Fruit fly (Drosophila melanogaster): ENCODE results near the gene CG6125.

The CG6125 gene

DNA sequence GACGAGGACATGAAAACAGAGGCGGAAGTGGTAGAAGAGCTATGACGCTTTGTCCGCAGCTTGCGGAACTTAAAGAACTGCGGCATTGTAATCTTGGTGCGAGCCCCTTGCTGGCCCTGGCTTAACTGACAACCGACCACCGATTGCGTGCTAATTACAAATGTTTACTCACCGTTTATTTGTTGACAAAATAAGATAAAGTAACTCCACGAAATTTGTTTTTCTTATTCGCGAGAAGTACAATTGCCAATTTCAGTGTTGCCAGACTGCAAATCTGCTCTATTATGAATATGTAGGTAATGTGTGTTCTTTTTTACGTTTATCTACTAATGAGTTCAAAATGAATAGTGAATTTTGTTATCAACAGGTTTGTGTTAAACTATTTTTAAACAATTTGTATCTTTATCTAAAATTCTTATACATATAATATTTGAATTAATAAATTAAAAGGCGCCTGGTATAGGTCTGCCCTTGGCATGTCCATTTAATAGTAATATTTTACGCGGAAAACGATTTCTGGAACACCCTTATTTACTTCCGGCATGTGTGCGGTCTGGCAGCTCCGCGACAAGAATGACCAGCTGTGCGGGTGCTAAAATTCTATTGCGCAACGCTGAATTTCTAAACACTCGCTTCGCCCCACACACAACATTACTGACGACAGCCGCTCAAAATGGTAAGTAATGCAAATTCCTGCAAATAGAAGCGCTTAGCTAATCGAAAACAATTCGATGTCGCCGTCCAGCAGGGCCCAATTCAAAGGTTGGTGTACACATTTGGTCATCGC lies 50.0 kb downstream of the CG6125 start, which contains the start of the genes Atg4b and Hibch (continued):
- peak; percentile 79 for TF ChIP-seq MESR4 (GFP tag; optimal IDR thresholded peaks at IDR 0.05)
- peak; percentile 82 for TF ChIP-seq CG9727 (GFP tag; optimal IDR thresholded peaks at IDR 0.05)
- TF ChIP-seq Dad (GFP tag; optimal IDR thresholded peaks at IDR 0.05), result no peak
- TF ChIP-seq dysf (GFP tag; IDR thresholded peaks at IDR 0.05), result peak; percentile 85
- peak; percentile 86 for TF ChIP-seq Xrp1 (GFP tag; IDR thresholded peaks at IDR 0.05)
- TF ChIP-seq CG10565 (GFP tag; optimal IDR thresholded peaks at IDR 0.05), result no peak
- TF ChIP-seq psq (GFP tag; optimal IDR thresholded peaks at IDR 0.05), result peak; percentile 20
- peak; percentile 68 for TF ChIP-seq CG6683 (GFP tag; optimal IDR thresholded peaks at IDR 0.05)
- TF ChIP-seq ttk (GFP tag; IDR thresholded peaks at IDR 0.05), result peak; percentile 67
- TF ChIP-seq Dip3 (GFP tag; optimal IDR thresholded peaks at IDR 0.05), result peak; percentile 48
- peak; percentile 4 for TF ChIP-seq gcm2 (GFP tag; optimal IDR thresholded peaks at IDR 0.05)
- TF ChIP-seq gt (GFP tag; IDR thresholded peaks at IDR 0.05), result peak; percentile 59; the same call in 1 of the 2 replicates
- no peak for TF ChIP-seq CG14860 (GFP tag; IDR thresholded peaks at IDR 0.05; ENCODE audit: partially characterized antibody)
- TF ChIP-seq chn (GFP tag; optimal IDR thresholded peaks at IDR 0.05), result peak; percentile 61
- TF ChIP-seq BEAF-32 (GFP tag; optimal IDR thresholded peaks at IDR 0.05), result peak; percentile 41
- peak; percentile 76 for TF ChIP-seq esg (GFP tag; conservative IDR thresholded peaks at IDR 0.05)
- TF ChIP-seq CG17802 (tag; optimal IDR thresholded peaks at IDR 0.05), result peak; percentile 23
- TF ChIP-seq CG1602 (GFP tag; optimal IDR thresholded peaks at IDR 0.05), result peak; percentile 82
- TF ChIP-seq CG17568 (GFP tag; optimal IDR thresholded peaks at IDR 0.05), result no peak
- peak; percentile 70 for TF ChIP-seq CG6765 (GFP tag; optimal IDR thresholded peaks at IDR 0.05)
- peak; percentile 34 for TF ChIP-seq jumu (GFP tag; optimal IDR thresholded peaks at IDR 0.05)
- TF ChIP-seq CG3281 (GFP tag; optimal IDR thresholded peaks at IDR 0.05), result peak; percentile 88
- peak; percentile 58; the same call in 1 of the 2 replicates for TF ChIP-seq ato (GFP tag; IDR thresholded peaks at IDR 0.05; ENCODE audit: partially characterized antibody)
- TF ChIP-seq CG14667 (GFP tag; IDR thresholded peaks at IDR 0.05), result peak; percentile 75
- peak; percentile 90 for TF ChIP-seq Meics (GFP tag; optimal IDR thresholded peaks at IDR 0.05)
- peak; percentile 87 for TF ChIP-seq ind (GFP tag; optimal IDR thresholded peaks at IDR 0.05)
- TF ChIP-seq CG4282 (GFP tag; optimal IDR thresholded peaks at IDR 0.05), result no peak
- TF ChIP-seq Doc3 (GFP tag; IDR thresholded peaks at IDR 0.05; ENCODE audit: partially characterized antibody), result no peak
- no peak for TF ChIP-seq NK7.1 (GFP tag; optimal IDR thresholded peaks at IDR 0.05)
- TF ChIP-seq Hr78 (GFP tag; optimal IDR thresholded peaks at IDR 0.05), result no peak
- TF ChIP-seq Nf-YC (tag; optimal IDR thresholded peaks at IDR 0.05), result peak; percentile 87
- peak; percentile 91 for TF ChIP-seq CG13424 (tag; optimal IDR thresholded peaks at IDR 0.05)
- TF ChIP-seq CG10431 (GFP tag; optimal IDR thresholded peaks at IDR 0.05), result peak; percentile 46
- TF ChIP-seq CG1603 (tag; optimal IDR thresholded peaks at IDR 0.05), result peak; percentile 78
- TF ChIP-seq CoRest (tag; optimal IDR thresholded peaks at IDR 0.05), result peak; percentile 93
- TF ChIP-seq CG8944 (GFP tag; optimal IDR thresholded peaks at IDR 0.05), result peak; percentile 38
- peak; percentile 57 for TF ChIP-seq dan (GFP tag; IDR thresholded peaks at IDR 0.05)
- no peak for TF ChIP-seq CG5180 (GFP tag; optimal IDR thresholded peaks at IDR 0.05)
- peak; percentile 97 for TF ChIP-seq aop (GFP tag; IDR thresholded peaks at IDR 0.05)
- peak; percentile 26 for TF ChIP-seq Bdp1 (GFP tag; optimal IDR thresholded peaks at IDR 0.05)
- no peak for TF ChIP-seq D19A (tag; optimal IDR thresholded peaks at IDR 0.05)
- peak; percentile 52 for TF ChIP-seq Usf (GFP tag; optimal IDR thresholded peaks at IDR 0.05)
- peak; percentile 87 for TF ChIP-seq CG18262 (tag; optimal IDR thresholded peaks at IDR 0.05)
- no peak for TF ChIP-seq disco-r (GFP tag; optimal IDR thresholded peaks at IDR 0.05)
- TF ChIP-seq Atf3 (GFP tag; optimal IDR thresholded peaks at IDR 0.05), result no peak
- TF ChIP-seq Nf-YB (GFP tag; optimal IDR thresholded peaks at IDR 0.05), result peak; percentile 67
- TF ChIP-seq Dp (GFP tag; optimal IDR thresholded peaks at IDR 0.05), result peak; percentile 5
- TF ChIP-seq CG3838 (GFP tag; optimal IDR thresholded peaks at IDR 0.05), result no peak
- TF ChIP-seq CG10462 (GFP tag; optimal IDR thresholded peaks at IDR 0.05), result peak; percentile 57

Data from whole organism, embryonic.